Fruit fly (Drosophila melanogaster) whole organism, wandering third instar larva: ENCODE results near the gene CG14662.

Source experiments
- Dfd ChIP-seq: fragments of >200 bp; optimal IDR thresholded peaks from 2 replicates; lab custom pipeline; 2017; ENCODE audit warnings: missing biosample characterization, missing genetic modification characterization
- pan ChIP-seq: fragments of >200 bp; optimal IDR thresholded peaks from 2 replicates; lab custom pipeline; 2017
- tai ChIP-seq: sonication (Bioruptor generic); optimal IDR thresholded peaks from 2 replicates; lab custom pipeline; 2016; ENCODE audit warnings: missing biosample characterization, missing genetic modification characterization

- TF ChIP-seq tai (GFP tag; lab: Kevin White, UChicago), result no peak
- TF ChIP-seq pan, result no peak
- TF ChIP-seq Dfd, result no peak
Measured at dm6 chr3R:5021431-5021999, 37.5 kb upstream of the CG14662 start.
